Fruit fly (Drosophila melanogaster) whole organism, embryonic: ENCODE data around the gene CG15213.
A peak's percentile ranks its signal among the peaks of the same experiment; 100 is the strongest.

Source experiments
- CG11504 ChIP-seq: fragments of 200-800 bp; sonication (Bioruptor generic); optimal IDR thresholded peaks from 3 replicates; lab custom pipeline; 2019; ENCODE audit warnings: missing biosample characterization, mild to moderate bottlenecking, missing genetic modification characterization, moderate library complexity
- CG14014 ChIP-seq: fragments of 200-800 bp; sonication (Bioruptor generic); IDR thresholded peaks from 2 replicates; pipeline ENCODE4 v1.3.6; 2022; ENCODE audit warnings: missing biosample characterization, missing genetic modification characterization
- CG14965 ChIP-seq: fragments of 200-800 bp; sonication (Bioruptor generic); optimal IDR thresholded peaks from 2 replicates; lab custom pipeline; 2016; ENCODE audit warnings: missing biosample characterization, missing genetic modification characterization, borderline replicate concordance
- CG16863 ChIP-seq: fragments of 200-800 bp; sonication (Bioruptor generic); optimal IDR thresholded peaks from 3 replicates; lab custom pipeline; 2016; ENCODE audit warnings: missing biosample characterization, missing genetic modification characterization
- CG31224 ChIP-seq: fragments of 200-800 bp; sonication (Bioruptor generic); IDR thresholded peaks from 2 replicates; pipeline ENCODE4 v1.3.6; 2022; ENCODE audit warnings: missing biosample characterization, missing genetic modification characterization
- CG31365 ChIP-seq: fragments of 200-800 bp; sonication (Bioruptor generic); optimal IDR thresholded peaks from 2 replicates; lab custom pipeline; 2018; ENCODE audit warnings: missing biosample characterization, mild to moderate bottlenecking, missing genetic modification characterization
- CG32767 ChIP-seq: fragments of 200-800 bp; sonication (Bioruptor generic); IDR thresholded peaks from 2 replicates; pipeline ENCODE4 v1.3.6; 2022; ENCODE audit warnings: missing biosample characterization, missing genetic modification characterization
- CG33557 ChIP-seq: fragments of 200-800 bp; sonication (Bioruptor generic); optimal IDR thresholded peaks from 2 replicates; lab custom pipeline; 2019; ENCODE audit warnings: missing biosample characterization, mild to moderate bottlenecking, missing genetic modification characterization, moderate library complexity
- CG3407 ChIP-seq: fragments of 200-800 bp; sonication (Bioruptor generic); optimal IDR thresholded peaks from 2 replicates; lab custom pipeline; 2018; ENCODE audit warnings: missing biosample characterization, mild to moderate bottlenecking, missing genetic modification characterization
- CG4404 ChIP-seq: fragments of 200-800 bp; sonication (Bioruptor generic); IDR thresholded peaks from 2 replicates; pipeline ENCODE4 v1.3.6; 2022; ENCODE audit warnings: missing biosample characterization, missing genetic modification characterization
- CG4730 ChIP-seq: fragments of 200-800 bp; sonication (Bioruptor generic); IDR thresholded peaks from 2 replicates; pipeline ENCODE4 v1.3.6; 2022; ENCODE audit warnings: missing biosample characterization, missing genetic modification characterization
- CG7556 ChIP-seq: fragments of 200-800 bp; sonication (Bioruptor generic); optimal IDR thresholded peaks from 2 replicates; lab custom pipeline; 2017; ENCODE audit warnings: missing biosample characterization, mild to moderate bottlenecking, missing genetic modification characterization
- CG7963 ChIP-seq: fragments of 200-800 bp; sonication (Bioruptor generic); IDR thresholded peaks from 3 replicates; pipeline ENCODE4 v1.3.6; 2022; ENCODE audit warnings: missing biosample characterization, missing genetic modification characterization; ENCODE audit not compliant: partially characterized antibody
- Dad ChIP-seq: fragments of 200-800 bp; sonication (Bioruptor generic); optimal IDR thresholded peaks from 3 replicates; lab custom pipeline; 2016; ENCODE audit warnings: missing biosample characterization, missing genetic modification characterization
- Dip2 ChIP-seq: fragments of 200-800 bp; sonication (Bioruptor generic); IDR thresholded peaks from 2 replicates; pipeline ENCODE4 v1.3.6; 2022; ENCODE audit warnings: missing biosample characterization, missing genetic modification characterization
- Drgx ChIP-seq: fragments of 200-800 bp; sonication (Bioruptor generic); IDR thresholded peaks from 2 replicates; pipeline ENCODE4 v1.3.6; 2022; ENCODE audit warnings: missing biosample characterization, missing genetic modification characterization
- E2f2 ChIP-seq: fragments of 200-800 bp; sonication (Bioruptor generic); IDR thresholded peaks from 2 replicates; pipeline ENCODE4 v1.3.6; 2022; ENCODE audit warnings: missing biosample characterization, missing genetic modification characterization
- Eip74EF ChIP-seq, 2 experiments: fragments of 200-800 bp in 1 of 2; fragments of >200 bp in 1 of 2; sonication (Bioruptor generic) in 1 of 2; optimal IDR thresholded peaks; 2 replicates each; lab custom pipeline; 2017 to 2019; ENCODE audit warnings: missing biosample characterization in 2 of 2, missing genetic modification characterization in 2 of 2, mild to moderate bottlenecking in 1 of 2, moderate library complexity in 1 of 2
- HLH54F ChIP-seq: fragments of 200-800 bp; sonication (Bioruptor generic); optimal IDR thresholded peaks from 3 replicates; lab custom pipeline; 2016; ENCODE audit warnings: missing biosample characterization, missing genetic modification characterization
- Hr3 ChIP-seq: fragments of 200-800 bp; sonication (Bioruptor generic); optimal IDR thresholded peaks from 3 replicates; lab custom pipeline; 2016; ENCODE audit warnings: missing biosample characterization, missing genetic modification characterization
- Hr39 ChIP-seq: fragments of >200 bp; optimal IDR thresholded peaks from 2 replicates; lab custom pipeline; 2017
- Hr51 ChIP-seq, 2 experiments: fragments of 200-800 bp; sonication (Bioruptor generic); optimal IDR thresholded peaks; 2 replicates in 1 of 2; 3 replicates in 1 of 2; lab custom pipeline; 2016 to 2018; ENCODE audit warnings: missing biosample characterization in 2 of 2, missing genetic modification characterization in 2 of 2, mild to moderate bottlenecking in 1 of 2, moderate library complexity in 1 of 2
- Sox102F ChIP-seq: fragments of 200-800 bp; sonication (Bioruptor generic); optimal IDR thresholded peaks from 2 replicates; lab custom pipeline; 2018; ENCODE audit warnings: missing biosample characterization, mild to moderate bottlenecking, missing genetic modification characterization, moderate library complexity
- bab2 ChIP-seq: fragments of 200-800 bp; sonication (Bioruptor generic); optimal IDR thresholded peaks from 2 replicates; lab custom pipeline; 2016; ENCODE audit warnings: missing biosample characterization, missing genetic modification characterization
- chinmo ChIP-seq: fragments of 200-800 bp; sonication (Bioruptor generic); IDR thresholded peaks from 4 replicates; pipeline ENCODE4 v1.3.6; 2022; ENCODE audit warnings: missing biosample characterization, missing genetic modification characterization; ENCODE audit not compliant: partially characterized antibody
- grau ChIP-seq: fragments of 200-800 bp; optimal IDR thresholded peaks from 3 replicates; lab custom pipeline; 2019; ENCODE audit warnings: missing biosample characterization, mild to moderate bottlenecking, missing genetic modification characterization, moderate library complexity
- odd ChIP-seq: fragments of 200-800 bp; sonication (Bioruptor generic); optimal IDR thresholded peaks from 2 replicates; lab custom pipeline; 2017; ENCODE audit warnings: missing biosample characterization, mild to moderate bottlenecking, missing genetic modification characterization
- onecut ChIP-seq: fragments of 200-800 bp; sonication (Bioruptor generic); IDR thresholded peaks from 2 replicates; pipeline ENCODE4 v1.3.6; 2022; ENCODE audit warnings: missing biosample characterization, missing genetic modification characterization
- phol ChIP-seq: fragments of 200-800 bp; sonication (Bioruptor generic); optimal IDR thresholded peaks from 3 replicates; lab custom pipeline; 2018; ENCODE audit warnings: missing biosample characterization, mild to moderate bottlenecking, missing genetic modification characterization, moderate library complexity
- sd ChIP-seq: fragments of 200-800 bp; sonication (Bioruptor generic); optimal IDR thresholded peaks from 3 replicates; lab custom pipeline; 2018; ENCODE audit warnings: missing biosample characterization, mild to moderate bottlenecking, missing genetic modification characterization, moderate library complexity
- wek ChIP-seq: fragments of 200-800 bp; sonication (Bioruptor generic); optimal IDR thresholded peaks from 3 replicates; lab custom pipeline; 2018; ENCODE audit warnings: missing biosample characterization, mild to moderate bottlenecking, missing genetic modification characterization, moderate library complexity
- zen2 ChIP-seq: fragments of 200-800 bp; sonication (Bioruptor generic); IDR thresholded peaks from 3 replicates; pipeline ENCODE4 v1.3.6; 2022; ENCODE audit warnings: missing biosample characterization, missing genetic modification characterization; ENCODE audit not compliant: partially characterized antibody

CG15213 gene

DNA sequence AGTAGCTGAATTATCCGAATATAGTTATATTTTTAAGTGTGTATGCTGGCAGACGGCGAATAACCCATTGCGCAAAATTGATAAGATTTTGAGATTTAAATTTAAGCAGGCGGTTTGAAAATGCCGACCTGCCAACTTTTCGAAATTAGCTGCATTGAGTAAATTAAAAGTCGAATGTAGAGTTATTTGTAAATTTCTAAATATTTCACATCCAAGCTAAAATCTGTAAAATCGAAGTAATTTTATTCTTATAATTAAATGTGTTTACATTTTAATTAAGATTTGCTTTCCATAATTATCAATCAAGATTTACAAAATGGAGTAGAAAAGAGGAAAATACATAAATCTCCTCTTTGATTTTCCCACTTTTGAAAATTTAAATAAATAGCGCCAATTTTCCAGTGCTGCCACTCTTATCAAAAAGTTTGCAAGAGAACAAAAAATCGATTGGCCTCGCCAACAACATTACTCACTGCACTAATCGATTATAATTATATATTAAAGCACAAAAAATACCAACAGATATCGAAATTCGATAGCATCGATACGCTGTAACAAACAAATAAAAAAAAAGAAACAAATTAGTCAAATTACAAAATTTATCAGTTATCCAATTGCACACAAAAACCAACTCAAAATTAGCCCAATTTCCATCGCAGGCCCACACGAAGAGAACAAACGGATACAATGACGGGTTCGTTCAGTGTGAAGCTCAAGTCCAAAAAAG, 847 bp upstream of the CG15213 start, which contains the start of gene Yod1 (continued):
- TF ChIP-seq E2f2 (GFP tag; lab: Robert Waterston, UW): peak; percentile 98
- TF ChIP-seq CG33557 (GFP tag; lab: Kevin White, UChicago): no peak
- TF ChIP-seq CG31224 (GFP tag; lab: Robert Waterston, UW): no peak
- TF ChIP-seq CG4404 (GFP tag; lab: Robert Waterston, UW): no peak
- TF ChIP-seq, all 482 proteins: peak for 84

DNA sequence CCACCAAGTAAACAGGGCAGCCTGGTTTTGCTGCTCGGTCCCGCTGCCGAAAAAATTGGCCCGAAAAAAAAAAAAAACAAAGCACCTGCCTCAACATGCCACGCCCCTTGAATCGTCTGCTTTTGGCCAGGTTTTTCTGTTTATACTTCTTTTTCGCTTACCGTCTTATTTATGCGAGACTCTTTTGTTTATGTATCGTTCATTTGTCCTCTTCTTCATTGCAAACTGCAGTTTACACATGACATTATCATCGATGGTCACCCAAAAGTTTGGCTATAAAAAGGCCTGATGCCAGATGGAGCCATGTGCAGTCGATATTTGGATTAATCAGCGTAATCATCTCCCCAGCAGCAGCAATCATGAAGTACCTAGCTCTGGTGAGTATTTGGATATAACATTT, 1.8 kb downstream of the CG15213 start, which contains the start of gene CG15212:
Gene CG15212, plus strand, starts transcription at position 301 of the 400 bp plus-strand sequence.
- TF ChIP-seq E2f2 (GFP tag; lab: Robert Waterston, UW): no peak
- no peak for TF ChIP-seq chinmo (GFP tag; lab: Robert Waterston, UW)
- TF ChIP-seq CG32767 (GFP tag; lab: Robert Waterston, UW): no peak
- TF ChIP-seq bab2 (GFP tag; lab: Kevin White, UChicago): no peak
- no peak for TF ChIP-seq phol

DNA sequence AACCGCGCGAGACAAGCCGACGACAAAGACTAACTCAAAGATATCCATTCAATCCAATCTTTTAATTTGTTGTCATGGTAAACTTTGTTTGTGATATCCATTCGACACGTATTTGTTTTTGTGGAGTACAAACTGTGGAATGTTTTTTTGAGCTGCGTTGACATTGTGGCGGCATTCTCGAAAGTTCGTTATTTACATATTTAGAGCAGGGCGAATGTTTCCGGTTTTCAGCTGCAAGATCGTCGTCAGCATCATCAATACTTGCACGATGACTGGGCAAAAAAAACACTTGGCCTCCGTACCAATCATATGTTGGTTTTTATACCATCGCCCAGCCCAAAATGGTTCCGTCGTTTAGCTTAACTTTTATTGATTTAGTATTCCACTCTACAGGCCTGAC, 2.5 kb downstream of the CG15213 start:
- TF ChIP-seq Eip74EF (GFP tag; optimal IDR thresholded peaks at IDR 0.05; lab: Kevin White, UChicago): peak in 1 of 2 experiments; percentile 70
- no peak for TF ChIP-seq CG7963 (GFP tag; lab: Robert Waterston, UW)
- peak; percentile 63 for TF ChIP-seq sd
- TF ChIP-seq CG14014 (GFP tag; lab: Robert Waterston, UW): no peak
- no peak for TF ChIP-seq Dad (GFP tag; lab: Kevin White, UChicago)

DNA sequence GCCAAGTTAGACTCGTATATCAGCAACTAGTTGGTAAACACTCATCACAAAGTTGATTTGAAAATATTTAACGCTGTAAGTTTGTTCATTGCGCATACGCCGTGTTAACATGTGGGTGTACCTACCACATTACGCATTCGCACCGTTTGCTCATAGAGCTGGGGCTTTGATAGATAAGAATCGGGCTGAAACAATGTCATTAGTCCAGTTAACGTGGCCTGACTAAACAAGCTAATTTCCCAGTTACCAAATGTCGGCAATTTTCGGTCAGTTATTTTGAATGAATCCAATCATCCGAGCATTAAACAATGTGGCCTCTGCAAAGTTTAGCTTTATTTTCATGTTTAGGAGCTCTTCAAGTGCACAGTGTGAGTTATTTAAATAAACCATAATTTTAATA, 3.8 kb downstream of the CG15213 start, which contains the start of gene CG4597:
Gene CG4597, plus strand, starts transcription at position 301 of the 400 bp plus-strand sequence.
- TF ChIP-seq onecut (GFP tag; lab: Robert Waterston, UW) (no peak), Hr3 (GFP tag; lab: Kevin White, UChicago) (no peak), grau (tag; lab: Kevin White, UChicago) (no peak), Hr39 (lab: Kevin White, UChicago) (no peak), CG3407 (GFP tag; lab: Kevin White, UChicago) (no peak), CG4730 (GFP tag; lab: Robert Waterston, UW) (no peak), HLH54F (GFP tag; lab: Kevin White, UChicago) (no peak), Dip2 (no peak), CG7556 (no peak), CG14965 (GFP tag; lab: Kevin White, UChicago) (no peak)

DNA sequence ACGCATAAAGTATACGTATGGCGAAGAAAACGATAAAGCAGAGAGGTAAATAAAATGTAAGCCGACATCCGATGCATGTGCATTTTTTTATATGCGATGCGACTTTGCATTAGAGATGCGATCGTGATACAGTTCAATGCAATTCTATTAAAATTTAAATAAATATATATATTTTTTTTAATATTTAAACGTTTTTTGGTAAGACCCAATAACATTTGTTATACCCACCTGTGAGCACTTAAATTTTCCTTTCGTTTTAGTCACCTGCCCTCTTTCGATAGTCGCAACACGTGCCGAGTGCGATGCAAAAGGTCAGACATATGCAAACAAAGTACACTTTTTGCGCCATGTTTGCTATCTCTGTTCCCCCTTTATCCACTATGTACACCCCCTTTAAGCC, 4.8 kb downstream of the CG15213 start:
- no peak for TF ChIP-seq wek (GFP tag; lab: Kevin White, UChicago)
- peak; percentile 2 for TF ChIP-seq CG11504 (tag; lab: Kevin White, UChicago)
- TF ChIP-seq odd (GFP tag; lab: Kevin White, UChicago): no peak
- peak; percentile 7 for TF ChIP-seq Sox102F
- no peak for TF ChIP-seq CG16863 (GFP tag; lab: Kevin White, UChicago)
- TF ChIP-seq Hr51 (GFP tag; optimal IDR thresholded peaks at IDR 0.05; lab: Kevin White, UChicago): peak in 1 of 2 experiments; percentile 11
- no peak for TF ChIP-seq zen2 (GFP tag; lab: Robert Waterston, UW)
- no peak for TF ChIP-seq CG31365
- peak; percentile 46 for TF ChIP-seq Drgx (GFP tag; lab: Robert Waterston, UW)
